Fruit fly (Drosophila melanogaster) whole organism, embryonic: ENCODE measurements around the gene Pif1.
A peak's percentile ranks its signal among the peaks of the same experiment; 100 is the strongest.

Experiments used
- Ada2b ChIP-seq: fragments of 200-800 bp; sonication (Bioruptor generic); IDR thresholded peaks from 2 replicates; pipeline ENCODE4 v1.3.6; 2022; ENCODE audit warnings: missing biosample characterization, missing genetic modification characterization
- Bdp1 ChIP-seq: fragments of 200-800 bp; sonication (Bioruptor generic); optimal IDR thresholded peaks from 3 replicates; lab custom pipeline; 2016; ENCODE audit warnings: missing biosample characterization, missing genetic modification characterization
- CG10274 ChIP-seq: fragments of 200-800 bp; sonication (Bioruptor generic); optimal IDR thresholded peaks from 3 replicates; lab custom pipeline; 2017; ENCODE audit warnings: missing biosample characterization, mild to moderate bottlenecking, missing genetic modification characterization
- CG10462 ChIP-seq: fragments of 200-800 bp; sonication (Bioruptor generic); optimal IDR thresholded peaks from 2 replicates; lab custom pipeline; 2016; ENCODE audit warnings: missing biosample characterization, missing genetic modification characterization
- CG12659 ChIP-seq: fragments of 200-800 bp; sonication (Bioruptor generic); optimal IDR thresholded peaks from 3 replicates; lab custom pipeline; 2017; ENCODE audit warnings: mild to moderate bottlenecking, missing biosample characterization, missing genetic modification reagents, missing genetic modification characterization
- CG12769 ChIP-seq: fragments of 200-800 bp; sonication (Bioruptor generic); optimal IDR thresholded peaks from 2 replicates; lab custom pipeline; 2019; ENCODE audit warnings: missing biosample characterization, mild to moderate bottlenecking, missing genetic modification characterization, moderate library complexity
- CG13287 ChIP-seq: fragments of 200-800 bp; sonication (Bioruptor generic); IDR thresholded peaks from 2 replicates; pipeline ENCODE4 v1.3.6; 2022; ENCODE audit warnings: missing biosample characterization, missing genetic modification characterization; ENCODE audit not compliant: partially characterized antibody
- CG13894 ChIP-seq: fragments of 200-800 bp; sonication (Bioruptor generic); optimal IDR thresholded peaks from 3 replicates; lab custom pipeline; 2018; ENCODE audit warnings: missing biosample characterization, mild to moderate bottlenecking, missing genetic modification characterization, moderate library complexity
- CG14441 ChIP-seq: fragments of 200-800 bp; sonication (Bioruptor generic); IDR thresholded peaks from 2 replicates; pipeline ENCODE4 v1.3.6; 2022; ENCODE audit warnings: missing biosample characterization, missing genetic modification characterization
- CG15269 ChIP-seq: fragments of 200-800 bp; sonication (Bioruptor generic); optimal IDR thresholded peaks from 2 replicates; lab custom pipeline; 2018; ENCODE audit warnings: missing biosample characterization, mild to moderate bottlenecking, missing genetic modification characterization, moderate library complexity
- CG1647 ChIP-seq: fragments of 200-800 bp; sonication (Bioruptor generic); optimal IDR thresholded peaks from 3 replicates; lab custom pipeline; 2016; ENCODE audit warnings: missing biosample characterization, missing genetic modification characterization
- CG16779 ChIP-seq: fragments of 200-800 bp; sonication (Bioruptor generic); IDR thresholded peaks from 2 replicates; pipeline ENCODE4 v1.3.6; 2022; ENCODE audit warnings: missing biosample characterization, missing genetic modification characterization
- CG16863 ChIP-seq: fragments of 200-800 bp; sonication (Bioruptor generic); optimal IDR thresholded peaks from 3 replicates; lab custom pipeline; 2016; ENCODE audit warnings: missing biosample characterization, missing genetic modification characterization
- CG34376 ChIP-seq: fragments of 200-800 bp; sonication (Bioruptor generic); optimal IDR thresholded peaks from 2 replicates; lab custom pipeline; 2018; ENCODE audit warnings: missing biosample characterization, mild to moderate bottlenecking, missing genetic modification characterization
- CG4617 ChIP-seq: fragments of 200-800 bp; sonication (Bioruptor generic); optimal IDR thresholded peaks from 3 replicates; lab custom pipeline; 2016; ENCODE audit warnings: missing biosample characterization, missing genetic modification characterization, borderline replicate concordance
- CG6175 ChIP-seq: fragments of 200-800 bp; sonication (Bioruptor generic); IDR thresholded peaks from 3 replicates; pipeline ENCODE4 v1.3.6; 2022; ENCODE audit warnings: missing biosample characterization, missing genetic modification characterization
- CG6765 ChIP-seq: fragments of 200-800 bp; sonication (Bioruptor generic); optimal IDR thresholded peaks from 3 replicates; lab custom pipeline; 2017; ENCODE audit warnings: missing biosample characterization, mild to moderate bottlenecking, missing genetic modification characterization
- CG7745 ChIP-seq: fragments of 200-800 bp; sonication (Bioruptor generic); optimal IDR thresholded peaks from 2 replicates; lab custom pipeline; 2018; ENCODE audit warnings: missing biosample characterization, mild to moderate bottlenecking, missing genetic modification characterization, moderate library complexity
- CG7786 ChIP-seq: fragments of 200-800 bp; sonication (Bioruptor generic); optimal IDR thresholded peaks from 2 replicates; lab custom pipeline; 2016; ENCODE audit warnings: missing biosample characterization, missing genetic modification characterization
- CG8478 ChIP-seq: fragments of >200 bp; optimal IDR thresholded peaks from 2 replicates; lab custom pipeline; 2018
- CG9932 ChIP-seq: fragments of 200-800 bp; sonication (Bioruptor generic); IDR thresholded peaks from 2 replicates; pipeline ENCODE4 v1.3.6; 2022; ENCODE audit warnings: missing biosample characterization, missing genetic modification characterization
- CHES-1-like ChIP-seq: fragments of 200-800 bp; sonication (Bioruptor generic); optimal IDR thresholded peaks from 2 replicates; lab custom pipeline; 2016; ENCODE audit warnings: missing biosample characterization, missing genetic modification characterization
- D19A ChIP-seq: fragments of 200-800 bp; optimal IDR thresholded peaks from 3 replicates; lab custom pipeline; 2019; ENCODE audit warnings: missing biosample characterization, mild to moderate bottlenecking, missing genetic modification characterization, moderate library complexity
- Dad ChIP-seq: fragments of 200-800 bp; sonication (Bioruptor generic); optimal IDR thresholded peaks from 3 replicates; lab custom pipeline; 2016; ENCODE audit warnings: missing biosample characterization, missing genetic modification characterization
- Eip74EF ChIP-seq, 2 experiments: fragments of 200-800 bp in 1 of 2; fragments of >200 bp in 1 of 2; sonication (Bioruptor generic) in 1 of 2; optimal IDR thresholded peaks; 2 replicates each; lab custom pipeline; 2017 to 2019; ENCODE audit warnings: missing biosample characterization in 2 of 2, missing genetic modification characterization in 2 of 2, mild to moderate bottlenecking in 1 of 2, moderate library complexity in 1 of 2
- Ets65A ChIP-seq: fragments of 200-800 bp; sonication (Bioruptor generic); peaks from one replicate; lab custom pipeline; 2016; ENCODE audit warnings: missing biosample characterization, missing genetic modification characterization
- Fer1 ChIP-seq: fragments of 200-800 bp; sonication (Bioruptor generic); optimal IDR thresholded peaks from 2 replicates; lab custom pipeline; 2017; ENCODE audit warnings: missing biosample characterization, mild to moderate bottlenecking, missing genetic modification characterization
- Fer2 ChIP-seq: fragments of 200-800 bp; sonication (Bioruptor generic); optimal IDR thresholded peaks from 2 replicates; lab custom pipeline; 2018; ENCODE audit warnings: missing biosample characterization, mild to moderate bottlenecking, missing genetic modification characterization, moderate library complexity
- H2.0 ChIP-seq: fragments of 200-800 bp; sonication (Bioruptor generic); IDR thresholded peaks from 2 replicates; pipeline ENCODE4 v1.3.6; 2022; ENCODE audit warnings: missing biosample characterization, missing genetic modification characterization
- HLHmδ ChIP-seq: fragments of 200-800 bp; sonication (Bioruptor generic); optimal IDR thresholded peaks from 2 replicates; lab custom pipeline; 2018; ENCODE audit warnings: missing biosample characterization, mild to moderate bottlenecking, missing genetic modification characterization, moderate library complexity
- Hmx ChIP-seq: fragments of 200-800 bp; sonication (Bioruptor generic); optimal IDR thresholded peaks from 2 replicates; lab custom pipeline; 2016; ENCODE audit warnings: missing biosample characterization, missing genetic modification characterization
- Mrtf ChIP-seq: fragments of 200-800 bp; sonication (Bioruptor generic); IDR thresholded peaks from 3 replicates; pipeline ENCODE4 v1.3.6; 2022; ENCODE audit warnings: missing biosample characterization, missing genetic modification characterization
- NC2β ChIP-seq: fragments of 200-800 bp; sonication (Bioruptor generic); optimal IDR thresholded peaks from 2 replicates; lab custom pipeline; 2016; ENCODE audit warnings: missing biosample characterization, missing genetic modification characterization
- Opbp ChIP-seq: fragments of 200-800 bp; sonication (Bioruptor generic); IDR thresholded peaks from 3 replicates; pipeline ENCODE4 v1.3.6; 2022; ENCODE audit warnings: missing biosample characterization, missing genetic modification characterization; ENCODE audit not compliant: partially characterized antibody
- Optix ChIP-seq: fragments of 200-800 bp; sonication (Bioruptor generic); IDR thresholded peaks from 3 replicates; pipeline ENCODE4 v1.3.6; 2022; ENCODE audit warnings: missing biosample characterization, missing genetic modification characterization
- Ravus ChIP-seq: fragments of 200-800 bp; sonication (Bioruptor generic); IDR thresholded peaks from 2 replicates; pipeline ENCODE4 v1.3.6; 2022; ENCODE audit warnings: missing biosample characterization, missing genetic modification characterization
- Rfx ChIP-seq: fragments of 200-800 bp; sonication (Bioruptor generic); IDR thresholded peaks from 2 replicates; pipeline ENCODE4 v1.3.6; 2022; ENCODE audit warnings: missing biosample characterization, missing genetic modification characterization
- Scr ChIP-seq: fragments of 200-800 bp; sonication (Bioruptor generic); IDR thresholded peaks from 2 replicates; pipeline ENCODE4 v1.3.6; 2022; ENCODE audit warnings: missing biosample characterization, missing genetic modification characterization; ENCODE audit not compliant: partially characterized antibody
- ash1 ChIP-seq: fragments of 200-800 bp; sonication (Bioruptor generic); optimal IDR thresholded peaks from 2 replicates; lab custom pipeline; 2018; ENCODE audit warnings: missing biosample characterization, mild to moderate bottlenecking, missing genetic modification characterization
- cas ChIP-seq: fragments of 200-800 bp; sonication (Bioruptor generic); IDR thresholded peaks from 2 replicates; pipeline ENCODE4 v1.3.6; 2022; ENCODE audit warnings: missing biosample characterization, missing genetic modification characterization
- corto ChIP-seq: fragments of 200-800 bp; sonication (Bioruptor generic); optimal IDR thresholded peaks from 2 replicates; lab custom pipeline; 2016; ENCODE audit warnings: missing biosample characterization, mild to moderate bottlenecking, missing genetic modification characterization, moderate library complexity
- dimm ChIP-seq: fragments of 200-800 bp; sonication (Bioruptor generic); IDR thresholded peaks from 2 replicates; pipeline ENCODE4 v1.3.6; 2022; ENCODE audit warnings: missing biosample characterization, missing genetic modification characterization
- dm ChIP-seq: fragments of 200-800 bp; sonication (Bioruptor generic); optimal IDR thresholded peaks from 3 replicates; lab custom pipeline; 2016; ENCODE audit warnings: missing biosample characterization, missing genetic modification characterization
- gcm2 ChIP-seq: fragments of 200-800 bp; sonication (Bioruptor generic); optimal IDR thresholded peaks from 2 replicates; lab custom pipeline; 2016; ENCODE audit warnings: missing biosample characterization, missing genetic modification characterization
- lilli ChIP-seq: fragments of 200-800 bp; sonication (Bioruptor generic); optimal IDR thresholded peaks from 3 replicates; lab custom pipeline; 2016; ENCODE audit warnings: missing biosample characterization, missing genetic modification characterization
- nerfin-2 ChIP-seq: fragments of 200-800 bp; sonication (Bioruptor generic); IDR thresholded peaks from 2 replicates; pipeline ENCODE4 v1.3.6; 2022; ENCODE audit warnings: missing biosample characterization, missing genetic modification characterization; ENCODE audit not compliant: partially characterized antibody
- rib ChIP-seq: fragments of 200-800 bp; sonication (Bioruptor generic); IDR thresholded peaks from 2 replicates; pipeline ENCODE4 v1.3.6; 2022; ENCODE audit warnings: missing biosample characterization, missing genetic modification characterization
- slbo ChIP-seq: fragments of 200-800 bp; sonication (Bioruptor generic); IDR thresholded peaks from 2 replicates; pipeline ENCODE4 v1.3.6; 2022; ENCODE audit warnings: missing biosample characterization, missing genetic modification characterization
- slou ChIP-seq: fragments of 200-800 bp; sonication (Bioruptor generic); optimal IDR thresholded peaks from 3 replicates; lab custom pipeline; 2016; ENCODE audit warnings: missing biosample characterization, missing genetic modification characterization
- stc ChIP-seq: fragments of 200-800 bp; sonication (Bioruptor generic); IDR thresholded peaks from 2 replicates; pipeline ENCODE4 v1.3.6; 2022; ENCODE audit warnings: missing biosample characterization, missing genetic modification characterization
- tup ChIP-seq: fragments of 200-800 bp; sonication (Bioruptor generic); optimal IDR thresholded peaks from 2 replicates; lab custom pipeline; 2016; ENCODE audit warnings: missing biosample characterization, mild to moderate bottlenecking, missing genetic modification characterization, moderate library complexity
- unpg ChIP-seq: fragments of 200-800 bp; sonication (Bioruptor generic); optimal IDR thresholded peaks from 3 replicates; lab custom pipeline; 2018; ENCODE audit warnings: missing biosample characterization, mild to moderate bottlenecking, missing genetic modification characterization, moderate library complexity

Gene Pif1

dm6 chr2L:3440322-3440721, 29.5 kb downstream of the Pif1 start (continued):
- no peak for TF ChIP-seq gcm2 (GFP tag; lab: Kevin White, UChicago)
- TF ChIP-seq Ravus: no peak
- TF ChIP-seq CG13287 (GFP tag; lab: Robert Waterston, UW): no peak
- peak; percentile 85 for TF ChIP-seq CG14441 (GFP tag; lab: Robert Waterston, UW)
- TF ChIP-seq Eip74EF (GFP tag; optimal IDR thresholded peaks at IDR 0.05; lab: Kevin White, UChicago): no peak
- TF ChIP-seq Optix (GFP tag; lab: Robert Waterston, UW): peak; percentile 76; the same call in 2 of the 3 replicates
- no peak for TF ChIP-seq CG13894 (tag; lab: Kevin White, UChicago)
- TF ChIP-seq Mrtf (GFP tag; lab: Robert Waterston, UW): peak; percentile 80
- TF ChIP-seq unpg (GFP tag; lab: Kevin White, UChicago): peak; percentile 61
- TF ChIP-seq CG1647 (GFP tag; lab: Kevin White, UChicago): no peak
- TF ChIP-seq lilli (GFP tag; lab: Kevin White, UChicago): no peak
- TF ChIP-seq Ada2b (GFP tag; lab: Robert Waterston, UW): peak; percentile 72
- 0 out of 2 replicates have a peak, but pooled peaks have one; percentile 62 for TF ChIP-seq CG16779
- peak; percentile 48 for TF ChIP-seq CG16863 (GFP tag; lab: Kevin White, UChicago)
- no peak for TF ChIP-seq Bdp1
- no peak for TF ChIP-seq Hmx (GFP tag; lab: Kevin White, UChicago)
- no peak for TF ChIP-seq nerfin-2 (GFP tag; lab: Robert Waterston, UW)
- peak; percentile 33 for TF ChIP-seq CG7786 (GFP tag; lab: Kevin White, UChicago)
- TF ChIP-seq rib (GFP tag; lab: Robert Waterston, UW): no peak
- no peak for TF ChIP-seq CG4617
- peak; percentile 42; the same call in 2 of the 3 replicates for TF ChIP-seq CG6175
- TF ChIP-seq Fer2 (tag; lab: Kevin White, UChicago): peak; percentile 3
- TF ChIP-seq CG12769 (tag; lab: Kevin White, UChicago): peak; percentile 86
- TF ChIP-seq cas (GFP tag; lab: Robert Waterston, UW): peak; percentile 73
- TF ChIP-seq CG10274 (GFP tag; lab: Kevin White, UChicago): peak; percentile 49
- TF ChIP-seq CG15269: peak; percentile 67
- TF ChIP-seq CG12659 (GFP tag; lab: Kevin White, UChicago): peak; percentile 39
- peak; percentile 57 for TF ChIP-seq dimm
- peak; percentile 75 for TF ChIP-seq Rfx (GFP tag; lab: Robert Waterston, UW)
- TF ChIP-seq NC2β (GFP tag; lab: Kevin White, UChicago): peak; percentile 40
- peak; percentile 73 for TF ChIP-seq Fer1 (GFP tag; lab: Kevin White, UChicago)
- no peak for TF ChIP-seq CG8478
- TF ChIP-seq HLHmδ (GFP tag; lab: Kevin White, UChicago): no peak
- no peak for TF ChIP-seq tup
- TF ChIP-seq H2.0 (GFP tag; lab: Robert Waterston, UW): peak; percentile 63
- TF ChIP-seq CG6765: no peak
- no peak for TF ChIP-seq Dad (GFP tag; lab: Kevin White, UChicago)
- TF ChIP-seq Scr (GFP tag; lab: Robert Waterston, UW): no peak
- TF ChIP-seq Ets65A (GFP tag; lab: Kevin White, UChicago): peak; percentile 76
- TF ChIP-seq ash1: no peak
- peak; percentile 59 for TF ChIP-seq CG9932 (GFP tag; lab: Robert Waterston, UW)
- TF ChIP-seq CG34376 (GFP tag; lab: Kevin White, UChicago): no peak
- no peak for TF ChIP-seq dm (GFP tag; lab: Kevin White, UChicago)
- TF ChIP-seq stc (GFP tag; lab: Robert Waterston, UW): peak; percentile 80
- no peak for TF ChIP-seq Opbp (GFP tag; lab: Robert Waterston, UW)
- no peak for TF ChIP-seq D19A
- TF ChIP-seq slbo (GFP tag; lab: Robert Waterston, UW): peak; percentile 77
- TF ChIP-seq corto: no peak
- TF ChIP-seq CG7745 (tag; lab: Kevin White, UChicago): no peak
- peak; percentile 46 for TF ChIP-seq CHES-1-like (GFP tag; lab: Kevin White, UChicago)
- TF ChIP-seq CG10462 (GFP tag; lab: Kevin White, UChicago): no peak
- no peak for TF ChIP-seq slou
